Worm (Caenorhabditis elegans): ENCODE results near the gene W05H5.1.

W05H5.1 gene

ce11 chrII:12482622-12483021 lies 38.0 kb upstream of the W05H5.1 start, which contains the start of gene fbxb-102:
fbxb-102 (plus strand) TSS chrII:12482922.
- TF ChIP-seq egl-27 (tag; optimal IDR thresholded peaks at IDR 0.05) (no peak), ama-1 (optimal IDR thresholded peaks at IDR 0.05) (no peak), sem-4 (tag; optimal IDR thresholded peaks at IDR 0.05) (no peak), crh-2 (tag; optimal IDR thresholded peaks at IDR 0.05) (no peak), nhr-25 (tag; optimal IDR thresholded peaks at IDR 0.05) (no peak), elt-1 (tag; optimal IDR thresholded peaks at IDR 0.05) (no peak), snpc-4 (tag; optimal IDR thresholded peaks at IDR 0.05) (no peak), nhr-129 (tag; optimal IDR thresholded peaks at IDR 0.05) (no peak), peb-1 (tag; optimal IDR thresholded peaks at IDR 0.05) (no peak), nhr-6 (tag; optimal IDR thresholded peaks at IDR 0.05) (no peak), ZK546.5 (tag; optimal IDR thresholded peaks at IDR 0.05) (no peak), nhr-237 (tag; optimal IDR thresholded peaks at IDR 0.05) (no peak), lin-11 (tag; optimal IDR thresholded peaks at IDR 0.05) (no peak), Y55F3AM.14 (GFP tag; optimal IDR thresholded peaks at IDR 0.05) (no peak), elt-3 (tag; optimal IDR thresholded peaks at IDR 0.05) (no peak), skn-1 (tag; optimal IDR thresholded peaks at IDR 0.05) (no peak)

- no peak for TF ChIP-seq sem-4 (tag; optimal IDR thresholded peaks at IDR 0.05)
- TF ChIP-seq aly-2 (tag; optimal IDR thresholded peaks at IDR 0.05), result no peak
- TF ChIP-seq ZK546.5 (tag; optimal IDR thresholded peaks at IDR 0.05), result no peak
- TF ChIP-seq ztf-1 (GFP tag; conservative IDR thresholded peaks at IDR 0.05), result no peak
- no peak for TF ChIP-seq unc-55 (GFP tag; optimal IDR thresholded peaks at IDR 0.05)
- TF ChIP-seq mab-5 (tag; optimal IDR thresholded peaks at IDR 0.05), result no peak
- TF ChIP-seq lin-39 (tag; optimal IDR thresholded peaks at IDR 0.05), result no peak
- no peak for TF ChIP-seq nhr-21 (tag; optimal IDR thresholded peaks at IDR 0.05)
Observed at ce11 chrII:12481645-12482044, 37.1 kb upstream of the W05H5.1 start.

ce11 chrII:12480811-12481210 lies 36.2 kb upstream of the W05H5.1 start, which contains the start of gene arrd-9:
arrd-9 (minus strand) TSS chrII:12480911.
- TF ChIP-seq Y55F3AM.14 (GFP tag; optimal IDR thresholded peaks at IDR 0.05), result no peak
- no peak for TF ChIP-seq alr-1 (tag; optimal IDR thresholded peaks at IDR 0.05)
- TF ChIP-seq zag-1 (tag; optimal IDR thresholded peaks at IDR 0.05), result no peak
- TF ChIP-seq ama-1 (optimal IDR thresholded peaks at IDR 0.05), result no peak
- no peak for TF ChIP-seq aly-2 (tag; optimal IDR thresholded peaks at IDR 0.05)
- no peak for TF ChIP-seq ceh-82 (tag; optimal IDR thresholded peaks at IDR 0.05)
- no peak for TF ChIP-seq ztf-4 (tag; optimal IDR thresholded peaks at IDR 0.05)

ce11 chrII:12473406-12473805 lies 28.8 kb upstream of the W05H5.1 start, which contains the start of gene srg-17:
srg-17 (plus strand) TSS chrII:12473706.
- no peak for TF ChIP-seq zag-1 (tag; optimal IDR thresholded peaks at IDR 0.05)
- TF ChIP-seq ceh-16 (tag; optimal IDR thresholded peaks at IDR 0.05), result no peak
- no peak for TF ChIP-seq aly-2 (tag; optimal IDR thresholded peaks at IDR 0.05)
- no peak for TF ChIP-seq C34F6.9 (tag; optimal IDR thresholded peaks at IDR 0.05)
- TF ChIP-seq lin-13 (GFP tag; optimal IDR thresholded peaks at IDR 0.05), result no peak
- TF ChIP-seq nhr-25 (tag; optimal IDR thresholded peaks at IDR 0.05), result no peak
- TF ChIP-seq nhr-21 (tag; optimal IDR thresholded peaks at IDR 0.05), result no peak
- no peak for TF ChIP-seq ztf-4 (tag; optimal IDR thresholded peaks at IDR 0.05)
- TF ChIP-seq dmd-4 (tag; optimal IDR thresholded peaks at IDR 0.05), result no peak
- no peak for TF ChIP-seq ZK546.5 (tag; optimal IDR thresholded peaks at IDR 0.05)
- TF ChIP-seq fos-1 (tag; optimal IDR thresholded peaks at IDR 0.05), result no peak
- no peak for TF ChIP-seq sma-3 (GFP tag; optimal IDR thresholded peaks at IDR 0.05)
- TF ChIP-seq nhr-10 (tag; optimal IDR thresholded peaks at IDR 0.05), result no peak
- TF ChIP-seq nhr-23 (tag; optimal IDR thresholded peaks at IDR 0.05), result no peak

ce11 chrII:12471138-12471855 lies 26.7 kb upstream of the W05H5.1 start, which contains the start of the genes F15A4.5 and phat-8:
F15A4.5 (minus strand) TSS chrII:12471238.
phat-8 (plus strand) TSS chrII:12471805.
- TF ChIP-seq gmeb-1 (tag; optimal IDR thresholded peaks at IDR 0.05) (no peak), fos-1 (tag; optimal IDR thresholded peaks at IDR 0.05) (no peak), Y55F3AM.14 (GFP tag; optimal IDR thresholded peaks at IDR 0.05) (no peak), unc-62 (GFP tag; optimal IDR thresholded peaks at IDR 0.05) (no peak), sem-4 (tag; optimal IDR thresholded peaks at IDR 0.05) (no peak), snpc-4 (tag; optimal IDR thresholded peaks at IDR 0.05) (no peak), ama-1 (optimal IDR thresholded peaks at IDR 0.05) (no peak), nhr-23 (tag; optimal IDR thresholded peaks at IDR 0.05) (no peak), R02D3.7 (tag; optimal IDR thresholded peaks at IDR 0.05) (no peak), aly-2 (tag; optimal IDR thresholded peaks at IDR 0.05) (no peak), crh-2 (tag; optimal IDR thresholded peaks at IDR 0.05) (no peak), F13H6.1 (tag; optimal IDR thresholded peaks at IDR 0.05) (no peak), unc-55 (GFP tag; optimal IDR thresholded peaks at IDR 0.05) (no peak), C34F6.9 (tag; optimal IDR thresholded peaks at IDR 0.05) (no peak)

Measured in whole organism, L2 larva.